Fruit fly (Drosophila melanogaster) whole organism, wandering third instar larva: Measurements from ENCODE around the gene Paris.

ENCODE experiments used
- Abd-B ChIP-seq: fragments of >200 bp; optimal IDR thresholded peaks from 2 replicates; lab custom pipeline; 2017; ENCODE audit warnings: missing biosample characterization, missing genetic modification characterization
- Dfd ChIP-seq: fragments of >200 bp; optimal IDR thresholded peaks from 2 replicates; lab custom pipeline; 2017; ENCODE audit warnings: missing biosample characterization, missing genetic modification characterization
- GATAd ChIP-seq: sonication (Bioruptor generic); optimal IDR thresholded peaks from 2 replicates; lab custom pipeline; 2016; ENCODE audit warnings: missing biosample characterization, missing genetic modification characterization
- HLH106 ChIP-seq: fragments of 200-800 bp; optimal IDR thresholded peaks from 3 replicates; lab custom pipeline; 2019; ENCODE audit warnings: missing biosample characterization, mild to moderate bottlenecking, missing genetic modification characterization, moderate library complexity
- Myc ChIP-seq: fragments of >200 bp; optimal IDR thresholded peaks from 2 replicates; lab custom pipeline; 2017
- N ChIP-seq: fragments of >200 bp; optimal IDR thresholded peaks from 2 replicates; lab custom pipeline; 2018; ENCODE audit warnings: missing biosample characterization, missing external identifiers, missing genetic modification characterization
- lola ChIP-seq: fragments of >200 bp; optimal IDR thresholded peaks from 2 replicates; lab custom pipeline; 2017; ENCODE audit warnings: missing biosample characterization, missing genetic modification characterization
- pan ChIP-seq: fragments of >200 bp; optimal IDR thresholded peaks from 2 replicates; lab custom pipeline; 2017
- sage ChIP-seq: fragments of 200-800 bp; sonication (Bioruptor generic); optimal IDR thresholded peaks from 2 replicates; lab custom pipeline; 2016; ENCODE audit warnings: missing biosample characterization, mild to moderate bottlenecking, missing genetic modification characterization

- TF ChIP-seq GATAd (GFP tag; lab: Kevin White, UChicago) (no peak), HLH106 (tag; lab: Kevin White, UChicago) (no peak), Myc (no peak), Dfd (no peak), pan (lab: Kevin White, UChicago) (no peak), lola (GFP tag; lab: Kevin White, UChicago) (no peak), N (no peak), Abd-B (GFP tag; lab: Kevin White, UChicago) (no peak), sage (no peak)
Observed at dm6 chr2L:4440881-4441737, 22.3 kb upstream of the Paris start, which contains the start of gene CG15431.
